Fruit fly (Drosophila melanogaster) whole organism, prepupa: ENCODE measurements around the gene mRpL20.
A peak's percentile ranks its signal among the peaks of the same experiment; 100 is the strongest.

Experiments used
- CG10631 ChIP-seq: fragments of 200-800 bp; sonication (Bioruptor generic); optimal IDR thresholded peaks from 2 replicates; lab custom pipeline; 2016; ENCODE audit warnings: missing biosample characterization, missing genetic modification characterization
- CG10669 ChIP-seq: fragments of 200-800 bp; sonication (Bioruptor generic); optimal IDR thresholded peaks from 3 replicates; lab custom pipeline; 2018; ENCODE audit warnings: missing biosample characterization, mild to moderate bottlenecking, missing genetic modification characterization, moderate library complexity
- CG11294 ChIP-seq: fragments of 200-800 bp; sonication (Bioruptor generic); IDR thresholded peaks from 2 replicates; pipeline ENCODE4 v1.3.6; 2022; ENCODE audit warnings: missing biosample characterization, missing genetic modification characterization
- CG3032 ChIP-seq: fragments of 200-800 bp; optimal IDR thresholded peaks from 2 replicates; lab custom pipeline; 2019; ENCODE audit warnings: missing biosample characterization, mild to moderate bottlenecking, missing genetic modification characterization, moderate library complexity
- CG32006 ChIP-seq: fragments of 200-800 bp; sonication (Bioruptor generic); optimal IDR thresholded peaks from 3 replicates; lab custom pipeline; 2017; ENCODE audit warnings: missing biosample characterization, mild to moderate bottlenecking, missing genetic modification characterization
- CG34406 ChIP-seq: fragments of 200-800 bp; sonication (Bioruptor generic); optimal IDR thresholded peaks from 3 replicates; lab custom pipeline; 2016; ENCODE audit warnings: missing biosample characterization, missing genetic modification characterization
- CG3919 ChIP-seq: fragments of 200-800 bp; sonication (Bioruptor generic); optimal IDR thresholded peaks from 3 replicates; lab custom pipeline; 2016; ENCODE audit warnings: missing biosample characterization, missing genetic modification characterization
- CG4318 ChIP-seq: fragments of 200-800 bp; sonication (Bioruptor generic); optimal IDR thresholded peaks from 3 replicates; lab custom pipeline; 2017; ENCODE audit warnings: missing biosample characterization, mild to moderate bottlenecking, missing genetic modification characterization
- CG6163 ChIP-seq: fragments of 200-800 bp; sonication (Bioruptor generic); IDR thresholded peaks from 3 replicates; pipeline ENCODE4 v1.3.6; 2022; ENCODE audit warnings: missing biosample characterization, missing genetic modification characterization
- CG6276 ChIP-seq: fragments of 200-800 bp; sonication (Bioruptor generic); optimal IDR thresholded peaks from 2 replicates; lab custom pipeline; 2017; ENCODE audit warnings: missing biosample characterization, mild to moderate bottlenecking, missing genetic modification characterization
- CG6808 ChIP-seq: fragments of 200-800 bp; sonication (Bioruptor generic); optimal IDR thresholded peaks from 3 replicates; lab custom pipeline; 2017; ENCODE audit warnings: missing biosample characterization, missing genetic modification characterization, mild to moderate bottlenecking, moderate library complexity, missing genetic modification reagents
- CG6854 ChIP-seq: fragments of 200-800 bp; sonication (Bioruptor generic); optimal IDR thresholded peaks from 2 replicates; lab custom pipeline; 2017; ENCODE audit warnings: missing biosample characterization, mild to moderate bottlenecking, missing genetic modification characterization
- CG8119 ChIP-seq: fragments of 200-800 bp; sonication (Bioruptor generic); IDR thresholded peaks from 3 replicates; pipeline ENCODE4 v1.3.6; 2022; ENCODE audit warnings: missing biosample characterization, missing genetic modification characterization
- CG9139 ChIP-seq: fragments of 200-800 bp; sonication (Bioruptor generic); optimal IDR thresholded peaks from 3 replicates; lab custom pipeline; 2017; ENCODE audit warnings: missing biosample characterization, mild to moderate bottlenecking, missing genetic modification characterization
- Eip75B ChIP-seq: fragments of 200-800 bp; sonication (Bioruptor generic); optimal IDR thresholded peaks from 3 replicates; lab custom pipeline; 2016; ENCODE audit warnings: missing biosample characterization, missing genetic modification characterization
- Eip78C ChIP-seq: fragments of 200-800 bp; sonication (Bioruptor generic); peaks from one replicate; lab custom pipeline; 2016; ENCODE audit warnings: missing biosample characterization, missing genetic modification characterization
- Ets96B ChIP-seq: fragments of 200-800 bp; optimal IDR thresholded peaks from 2 replicates; lab custom pipeline; 2019; ENCODE audit warnings: missing biosample characterization, mild to moderate bottlenecking, missing genetic modification characterization, moderate library complexity
- Hr38 ChIP-seq: sonication (Bioruptor generic); optimal IDR thresholded peaks from 2 replicates; lab custom pipeline; 2016; ENCODE audit warnings: missing biosample characterization, missing genetic modification characterization
- Hr39 ChIP-seq: fragments of 200-800 bp; sonication (Bioruptor generic); optimal IDR thresholded peaks from 2 replicates; lab custom pipeline; 2016; ENCODE audit warnings: missing biosample characterization, missing genetic modification characterization
- Hr4 ChIP-seq: fragments of 200-800 bp; sonication (Bioruptor generic); optimal IDR thresholded peaks from 3 replicates; lab custom pipeline; 2016; ENCODE audit warnings: missing biosample characterization, missing genetic modification characterization
- OdsH ChIP-seq: fragments of 200-800 bp; sonication (Bioruptor generic); optimal IDR thresholded peaks from 3 replicates; lab custom pipeline; 2016; ENCODE audit warnings: missing biosample characterization, missing genetic modification characterization
- Smox ChIP-seq: fragments of 200-800 bp; sonication (Bioruptor generic); optimal IDR thresholded peaks from 3 replicates; lab custom pipeline; 2016; ENCODE audit warnings: missing biosample characterization, missing genetic modification characterization
- Sox14 ChIP-seq: fragments of 200-800 bp; sonication (Bioruptor generic); optimal IDR thresholded peaks from 3 replicates; lab custom pipeline; 2016; ENCODE audit warnings: missing biosample characterization, missing genetic modification characterization
- achi ChIP-seq: fragments of 200-800 bp; sonication (Bioruptor generic); optimal IDR thresholded peaks from 3 replicates; lab custom pipeline; 2016; ENCODE audit warnings: missing biosample characterization, missing genetic modification characterization
- acj6 ChIP-seq: fragments of 200-800 bp; sonication (Bioruptor generic); optimal IDR thresholded peaks from 3 replicates; lab custom pipeline; 2016; ENCODE audit warnings: missing biosample characterization, missing genetic modification characterization
- dac ChIP-seq: fragments of 200-800 bp; sonication (Bioruptor generic); optimal IDR thresholded peaks from 2 replicates; lab custom pipeline; 2017; ENCODE audit warnings: missing biosample characterization, mild to moderate bottlenecking, missing genetic modification characterization
- dsx ChIP-seq: fragments of 200-800 bp; optimal IDR thresholded peaks from 3 replicates; lab custom pipeline; 2019; ENCODE audit warnings: missing biosample characterization, mild to moderate bottlenecking, missing genetic modification characterization, moderate library complexity; ENCODE audit not compliant: poor library complexity, severe bottlenecking
- eg ChIP-seq: fragments of 200-800 bp; sonication (Bioruptor generic); IDR thresholded peaks from 3 replicates; pipeline ENCODE4 v1.3.6; 2022; ENCODE audit warnings: missing biosample characterization, missing genetic modification characterization
- esn ChIP-seq: fragments of 200-800 bp; sonication (Bioruptor generic); optimal IDR thresholded peaks from 2 replicates; lab custom pipeline; 2016; ENCODE audit warnings: missing biosample characterization, mild to moderate bottlenecking, missing genetic modification characterization, moderate library complexity
- fd59A ChIP-seq: fragments of 200-800 bp; sonication (Bioruptor generic); optimal IDR thresholded peaks from 2 replicates; lab custom pipeline; 2017; ENCODE audit warnings: missing biosample characterization, mild to moderate bottlenecking, missing genetic modification characterization, missing genetic modification reagents
- fd85E ChIP-seq: fragments of 200-800 bp; sonication (Bioruptor generic); optimal IDR thresholded peaks from 3 replicates; lab custom pipeline; 2016; ENCODE audit warnings: missing biosample characterization, missing genetic modification characterization
- net ChIP-seq: fragments of 200-800 bp; sonication (Bioruptor generic); optimal IDR thresholded peaks from 3 replicates; lab custom pipeline; 2016; ENCODE audit warnings: missing biosample characterization, missing genetic modification characterization
- pdm3 ChIP-seq: fragments of 200-800 bp; sonication (Bioruptor generic); optimal IDR thresholded peaks from 3 replicates; lab custom pipeline; 2016; ENCODE audit warnings: missing biosample characterization, missing genetic modification characterization
- salr ChIP-seq, 2 experiments: fragments of 200-800 bp; sonication (Bioruptor generic); optimal IDR thresholded peaks; 3 replicates each; lab custom pipeline; 2016 to 2018; ENCODE audit warnings: missing biosample characterization in 2 of 2, missing genetic modification characterization in 2 of 2, mild to moderate bottlenecking in 1 of 2
- spab ChIP-seq: fragments of 200-800 bp; sonication (Bioruptor generic); optimal IDR thresholded peaks from 2 replicates; lab custom pipeline; 2017; ENCODE audit warnings: missing biosample characterization, mild to moderate bottlenecking, missing genetic modification characterization, missing genetic modification reagents
- ss ChIP-seq, 2 experiments: fragments of 200-800 bp; sonication (Bioruptor generic); optimal IDR thresholded peaks; 2 replicates in 1 of 2; 3 replicates in 1 of 2; lab custom pipeline; 2017 to 2018; ENCODE audit warnings: mild to moderate bottlenecking in 2 of 2, missing biosample characterization in 2 of 2, missing genetic modification characterization in 2 of 2, moderate library complexity in 1 of 2
- svp ChIP-seq: fragments of 200-800 bp; sonication (Bioruptor generic); peaks from one replicate; lab custom pipeline; 2016; ENCODE audit warnings: missing biosample characterization, missing genetic modification characterization
- vri ChIP-seq: fragments of 200-800 bp; sonication (Bioruptor generic); optimal IDR thresholded peaks from 3 replicates; lab custom pipeline; 2016; ENCODE audit warnings: missing biosample characterization, mild to moderate bottlenecking, missing genetic modification characterization

mRpL20 gene

DNA sequence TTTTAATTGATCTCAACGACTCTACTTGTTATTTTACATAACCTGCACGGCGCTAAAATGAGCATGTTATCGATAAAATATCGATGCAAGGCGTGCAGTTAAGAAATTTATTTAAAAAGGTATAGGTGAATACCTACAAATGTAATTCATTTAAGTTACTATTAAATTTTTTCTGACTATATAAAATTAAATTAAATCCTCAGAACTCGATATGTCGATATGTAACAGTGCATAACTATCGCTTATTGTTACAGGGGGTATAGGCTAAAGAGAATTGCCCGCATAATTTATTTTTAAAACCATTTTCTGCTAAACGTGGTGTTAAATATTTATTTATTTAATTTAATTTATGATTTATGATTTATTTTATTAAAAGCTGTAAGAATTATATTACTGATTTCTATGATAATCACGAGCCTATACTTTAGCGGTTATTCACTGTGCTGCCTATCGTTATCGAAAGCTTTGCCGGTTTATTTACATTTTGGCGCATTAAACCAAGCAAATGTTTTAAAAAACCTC is at the start of gene mRpL20, which contains the start of gene Icmt (continued):
- peak; percentile 83 to 89 for TF ChIP-seq salr (GFP tag; optimal IDR thresholded peaks at IDR 0.05; lab: Kevin White, UChicago)
- TF ChIP-seq Eip78C (GFP tag; lab: Kevin White, UChicago): peak; percentile 97
- TF ChIP-seq pdm3 (GFP tag; lab: Kevin White, UChicago): peak; percentile 87
- peak; percentile 95 for TF ChIP-seq CG32006 (GFP tag; lab: Kevin White, UChicago)
- TF ChIP-seq spab (GFP tag; lab: Kevin White, UChicago): peak; percentile 77
- peak; percentile 57 for TF ChIP-seq CG6854
- peak; percentile 97 for TF ChIP-seq CG6163
- peak; percentile 86 for TF ChIP-seq Sox14 (GFP tag; lab: Kevin White, UChicago)
- peak; percentile 77 for TF ChIP-seq vri (GFP tag; lab: Kevin White, UChicago)
- TF ChIP-seq, all 60 proteins: peak for 59

dm6 chr3L:13066220-13066619 is 48.6 kb upstream of the mRpL20 start:
- TF ChIP-seq eg (GFP tag; lab: Robert Waterston, UW): no peak
- no peak for TF ChIP-seq net
- TF ChIP-seq OdsH (GFP tag; lab: Kevin White, UChicago): peak; percentile 30
- TF ChIP-seq ss (GFP tag; optimal IDR thresholded peaks at IDR 0.05; lab: Kevin White, UChicago): no peak
- no peak for TF ChIP-seq Hr38
- peak; percentile 52 for TF ChIP-seq CG10631
- TF ChIP-seq CG6276 (GFP tag; lab: Kevin White, UChicago): peak; percentile 12
- peak; percentile 44; the same call in 2 of the 3 replicates for TF ChIP-seq CG8119 (GFP tag; lab: Robert Waterston, UW)
- TF ChIP-seq salr (GFP tag; optimal IDR thresholded peaks at IDR 0.05; lab: Kevin White, UChicago): peak in 1 of 2 experiments; percentile 27
- TF ChIP-seq Eip75B: peak; percentile 12
- TF ChIP-seq Hr4 (GFP tag; lab: Kevin White, UChicago): peak; percentile 13
- peak; percentile 21 for TF ChIP-seq CG3919 (GFP tag; lab: Kevin White, UChicago)
- TF ChIP-seq CG4318 (GFP tag; lab: Kevin White, UChicago): peak; percentile 22
- no peak for TF ChIP-seq Smox (GFP tag; lab: Kevin White, UChicago)
- TF ChIP-seq CG11294 (GFP tag; lab: Robert Waterston, UW): no peak
- TF ChIP-seq svp (GFP tag; lab: Kevin White, UChicago): peak; percentile 43
- TF ChIP-seq pdm3 (GFP tag; lab: Kevin White, UChicago): peak; percentile 13
- peak; percentile 15 for TF ChIP-seq CG34406 (GFP tag; lab: Kevin White, UChicago)
- no peak for TF ChIP-seq dsx
- no peak for TF ChIP-seq CG6854
- TF ChIP-seq CG10669 (GFP tag; lab: Kevin White, UChicago): peak; percentile 14
- TF ChIP-seq Eip78C (GFP tag; lab: Kevin White, UChicago): peak; percentile 75
- peak; percentile 44 for TF ChIP-seq Ets96B (tag; lab: Kevin White, UChicago)
- TF ChIP-seq acj6: peak; percentile 36
- peak; percentile 12 for TF ChIP-seq spab (GFP tag; lab: Kevin White, UChicago)
- no peak for TF ChIP-seq dac (GFP tag; lab: Kevin White, UChicago)
- TF ChIP-seq fd85E: no peak
- peak; percentile 61 for TF ChIP-seq CG32006 (GFP tag; lab: Kevin White, UChicago)
- TF ChIP-seq CG6808 (GFP tag; lab: Kevin White, UChicago): peak; percentile 36
- no peak for TF ChIP-seq Hr39
- peak; percentile 5 for TF ChIP-seq esn (GFP tag; lab: Kevin White, UChicago)
- TF ChIP-seq achi (GFP tag; lab: Kevin White, UChicago): peak; percentile 8
- TF ChIP-seq fd59A (GFP tag; lab: Kevin White, UChicago): peak; percentile 48
- peak; percentile 50 for TF ChIP-seq CG3032 (tag; lab: Kevin White, UChicago)
- no peak for TF ChIP-seq CG9139 (GFP tag; lab: Kevin White, UChicago)
- TF ChIP-seq, all 60 proteins: peak for 23

DNA sequence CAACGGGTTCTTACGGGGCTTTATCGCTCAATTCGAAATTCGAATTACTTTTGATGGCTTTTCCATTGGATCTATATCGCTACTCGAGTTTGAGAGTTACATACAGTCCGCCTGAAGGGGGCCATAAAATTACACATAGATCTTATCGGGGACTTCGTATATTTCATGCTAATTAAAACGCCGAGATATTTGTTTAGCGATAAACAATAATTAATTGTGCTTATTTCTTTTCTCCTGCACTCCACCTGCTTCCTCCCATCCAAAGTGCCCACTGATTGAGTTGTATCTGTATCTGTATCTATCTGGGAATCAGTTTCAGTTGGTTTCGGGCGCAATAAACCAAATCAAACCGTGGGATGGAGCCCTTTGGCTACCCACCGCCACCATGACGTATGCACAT is 48.0 kb upstream of the mRpL20 start:
- TF ChIP-seq CG9139 (GFP tag; lab: Kevin White, UChicago): no peak
- no peak for TF ChIP-seq Sox14 (GFP tag; lab: Kevin White, UChicago)
